Fruit fly (Drosophila melanogaster) whole organism, embryonic: ENCODE results near the gene CG33631.
A peak's percentile ranks its signal among the peaks of the same experiment; 100 is the strongest.

Source experiments
- Ada2b ChIP-seq: fragments of 200-800 bp; sonication (Bioruptor generic); IDR thresholded peaks from 2 replicates; pipeline ENCODE4 v1.3.6; 2022; ENCODE audit warnings: missing biosample characterization, missing genetic modification characterization
- Adf1 ChIP-seq: fragments of 200-800 bp; sonication (Bioruptor generic); IDR thresholded peaks from 2 replicates; pipeline ENCODE4 v1.3.6; 2022; ENCODE audit warnings: missing biosample characterization, missing genetic modification characterization
- Asciz ChIP-seq: fragments of 200-800 bp; sonication (Bioruptor generic); optimal IDR thresholded peaks from 2 replicates; lab custom pipeline; 2017; ENCODE audit warnings: missing biosample characterization, mild to moderate bottlenecking, missing genetic modification characterization, missing genetic modification reagents
- BtbVII ChIP-seq: fragments of 200-800 bp; sonication (Bioruptor generic); optimal IDR thresholded peaks from 3 replicates; lab custom pipeline; 2017; ENCODE audit warnings: missing biosample characterization, mild to moderate bottlenecking, missing genetic modification characterization
- CG10565 ChIP-seq: fragments of 200-800 bp; sonication (Bioruptor generic); optimal IDR thresholded peaks from 3 replicates; lab custom pipeline; 2016; ENCODE audit warnings: missing biosample characterization, mild to moderate bottlenecking, missing genetic modification characterization
- CG10654 ChIP-seq: fragments of 200-800 bp; sonication (Bioruptor generic); optimal IDR thresholded peaks from 2 replicates; lab custom pipeline; 2016; ENCODE audit warnings: missing biosample characterization, missing genetic modification characterization
- CG11723 ChIP-seq: fragments of 200-800 bp; sonication (Bioruptor generic); optimal IDR thresholded peaks from 2 replicates; lab custom pipeline; 2017; ENCODE audit warnings: missing biosample characterization, mild to moderate bottlenecking, missing genetic modification characterization
- CG16779 ChIP-seq: fragments of 200-800 bp; sonication (Bioruptor generic); IDR thresholded peaks from 2 replicates; pipeline ENCODE4 v1.3.6; 2022; ENCODE audit warnings: missing biosample characterization, missing genetic modification characterization
- CG17385 ChIP-seq: fragments of 200-800 bp; sonication (Bioruptor generic); optimal IDR thresholded peaks from 3 replicates; lab custom pipeline; 2018; ENCODE audit warnings: missing biosample characterization, mild to moderate bottlenecking, missing genetic modification characterization
- CG2116 ChIP-seq: fragments of 200-800 bp; sonication (Bioruptor generic); optimal IDR thresholded peaks from 3 replicates; lab custom pipeline; 2018; ENCODE audit warnings: missing biosample characterization, mild to moderate bottlenecking, missing genetic modification characterization
- CG31365 ChIP-seq: fragments of 200-800 bp; sonication (Bioruptor generic); optimal IDR thresholded peaks from 2 replicates; lab custom pipeline; 2018; ENCODE audit warnings: missing biosample characterization, mild to moderate bottlenecking, missing genetic modification characterization
- CG4360 ChIP-seq: fragments of 200-800 bp; sonication (Bioruptor generic); IDR thresholded peaks from 2 replicates; pipeline ENCODE4 v1.3.6; 2022; ENCODE audit warnings: missing biosample characterization, missing genetic modification characterization
- CG4820 ChIP-seq: fragments of 200-800 bp; sonication (Bioruptor generic); optimal IDR thresholded peaks from 3 replicates; lab custom pipeline; 2016; ENCODE audit warnings: missing biosample characterization, missing genetic modification characterization
- CG7745 ChIP-seq: fragments of 200-800 bp; sonication (Bioruptor generic); optimal IDR thresholded peaks from 2 replicates; lab custom pipeline; 2018; ENCODE audit warnings: missing biosample characterization, mild to moderate bottlenecking, missing genetic modification characterization, moderate library complexity
- CG8478 ChIP-seq: fragments of >200 bp; optimal IDR thresholded peaks from 2 replicates; lab custom pipeline; 2018
- D19A ChIP-seq: fragments of 200-800 bp; optimal IDR thresholded peaks from 3 replicates; lab custom pipeline; 2019; ENCODE audit warnings: missing biosample characterization, mild to moderate bottlenecking, missing genetic modification characterization, moderate library complexity
- Deaf1 ChIP-seq: fragments of 200-800 bp; optimal IDR thresholded peaks from 3 replicates; lab custom pipeline; 2019; ENCODE audit warnings: missing biosample characterization, mild to moderate bottlenecking, missing genetic modification characterization, moderate library complexity
- Dll ChIP-seq: fragments of 200-800 bp; sonication (Bioruptor generic); IDR thresholded peaks from 4 replicates; pipeline ENCODE4 v1.3.6; 2022; ENCODE audit warnings: missing biosample characterization, missing genetic modification characterization; ENCODE audit not compliant: partially characterized antibody
- Drgx ChIP-seq: fragments of 200-800 bp; sonication (Bioruptor generic); IDR thresholded peaks from 2 replicates; pipeline ENCODE4 v1.3.6; 2022; ENCODE audit warnings: missing biosample characterization, missing genetic modification characterization
- E2f1 ChIP-seq: fragments of 200-800 bp; sonication (Bioruptor generic); IDR thresholded peaks from 2 replicates; pipeline ENCODE4 v1.3.6; 2022; ENCODE audit warnings: missing biosample characterization, missing genetic modification characterization
- E2f2 ChIP-seq: fragments of 200-800 bp; sonication (Bioruptor generic); IDR thresholded peaks from 2 replicates; pipeline ENCODE4 v1.3.6; 2022; ENCODE audit warnings: missing biosample characterization, missing genetic modification characterization
- Hr39 ChIP-seq: fragments of >200 bp; optimal IDR thresholded peaks from 2 replicates; lab custom pipeline; 2017
- Kr ChIP-seq: fragments of 200-800 bp; sonication (Bioruptor generic); optimal IDR thresholded peaks from 2 replicates; lab custom pipeline; 2017; ENCODE audit warnings: missing biosample characterization, mild to moderate bottlenecking, missing genetic modification characterization
- MESR4 ChIP-seq: fragments of 200-800 bp; sonication (Bioruptor generic); optimal IDR thresholded peaks from 2 replicates; lab custom pipeline; 2018; ENCODE audit warnings: missing biosample characterization, mild to moderate bottlenecking, missing genetic modification characterization, moderate library complexity
- Med ChIP-seq: fragments of 200-800 bp; sonication (Bioruptor generic); peaks from one replicate; lab custom pipeline; 2016; ENCODE audit warnings: missing biosample characterization, missing genetic modification characterization, mild to moderate bottlenecking, inconsistent platforms, moderate library complexity
- Rx ChIP-seq: fragments of 200-800 bp; sonication (Bioruptor generic); IDR thresholded peaks from 2 replicates; pipeline ENCODE4 v1.3.6; 2022; ENCODE audit warnings: missing biosample characterization, missing genetic modification characterization
- Vsx1 ChIP-seq: fragments of 200-800 bp; sonication (Bioruptor generic); optimal IDR thresholded peaks from 2 replicates; lab custom pipeline; 2017; ENCODE audit warnings: missing biosample characterization, mild to moderate bottlenecking, missing genetic modification characterization, missing genetic modification reagents
- bigmax ChIP-seq: fragments of 200-800 bp; sonication (Bioruptor generic); optimal IDR thresholded peaks from 2 replicates; lab custom pipeline; 2018; ENCODE audit warnings: missing biosample characterization, mild to moderate bottlenecking, missing genetic modification characterization
- bsh ChIP-seq, 2 experiments: fragments of 200-800 bp; sonication (Bioruptor generic); optimal IDR thresholded peaks; 2 replicates each; lab custom pipeline; 2017 to 2018; ENCODE audit warnings: mild to moderate bottlenecking in 2 of 2, missing biosample characterization in 2 of 2, missing genetic modification characterization in 2 of 2, moderate library complexity in 1 of 2
- cato ChIP-seq: fragments of 200-800 bp; sonication (Bioruptor generic); optimal IDR thresholded peaks from 2 replicates; lab custom pipeline; 2016; ENCODE audit warnings: missing biosample characterization, missing genetic modification characterization, borderline replicate concordance
- cg ChIP-seq: fragments of 200-800 bp; sonication (Bioruptor generic); optimal IDR thresholded peaks from 3 replicates; lab custom pipeline; 2019; ENCODE audit warnings: missing biosample characterization, mild to moderate bottlenecking, missing genetic modification characterization, moderate library complexity
- chinmo ChIP-seq: fragments of 200-800 bp; sonication (Bioruptor generic); IDR thresholded peaks from 4 replicates; pipeline ENCODE4 v1.3.6; 2022; ENCODE audit warnings: missing biosample characterization, missing genetic modification characterization; ENCODE audit not compliant: partially characterized antibody
- dan ChIP-seq: fragments of 200-800 bp; sonication (Bioruptor generic); IDR thresholded peaks from 2 replicates; pipeline ENCODE4 v1.3.6; 2022; ENCODE audit warnings: missing biosample characterization, missing genetic modification characterization
- eyg ChIP-seq: fragments of 200-800 bp; sonication (Bioruptor generic); optimal IDR thresholded peaks from 3 replicates; lab custom pipeline; 2016; ENCODE audit warnings: missing biosample characterization, missing genetic modification characterization
- ind ChIP-seq: fragments of 200-800 bp; sonication (Bioruptor generic); optimal IDR thresholded peaks from 3 replicates; lab custom pipeline; 2016; ENCODE audit warnings: missing biosample characterization, missing genetic modification characterization
- jumu ChIP-seq: fragments of 200-800 bp; sonication (Bioruptor generic); optimal IDR thresholded peaks from 3 replicates; lab custom pipeline; 2016; ENCODE audit warnings: missing biosample characterization, missing genetic modification characterization
- nerfin-1 ChIP-seq: fragments of 200-800 bp; sonication (Bioruptor generic); optimal IDR thresholded peaks from 3 replicates; lab custom pipeline; 2019; ENCODE audit warnings: missing biosample characterization, mild to moderate bottlenecking, missing genetic modification characterization, moderate library complexity
- nerfin-2 ChIP-seq: fragments of 200-800 bp; sonication (Bioruptor generic); IDR thresholded peaks from 2 replicates; pipeline ENCODE4 v1.3.6; 2022; ENCODE audit warnings: missing biosample characterization, missing genetic modification characterization; ENCODE audit not compliant: partially characterized antibody
- org-1 ChIP-seq: fragments of 200-800 bp; sonication (Bioruptor generic); optimal IDR thresholded peaks from 2 replicates; lab custom pipeline; 2017; ENCODE audit warnings: missing biosample characterization, missing genetic modification characterization
- peb ChIP-seq: fragments of 200-800 bp; sonication (Bioruptor generic); IDR thresholded peaks from 2 replicates; pipeline ENCODE4 v1.3.6; 2022; ENCODE audit warnings: missing biosample characterization, missing genetic modification characterization
- psq ChIP-seq: fragments of 200-800 bp; sonication (Bioruptor generic); optimal IDR thresholded peaks from 2 replicates; lab custom pipeline; 2017; ENCODE audit warnings: missing biosample characterization, missing genetic modification characterization
- row ChIP-seq: fragments of 200-800 bp; sonication (Bioruptor generic); IDR thresholded peaks from 3 replicates; pipeline ENCODE4 v1.3.6; 2022; ENCODE audit warnings: missing biosample characterization, missing genetic modification characterization
- sc ChIP-seq, 3 experiments: fragments of >200 bp in 2 of 3; fragments of 200-800 bp in 1 of 3; sonication (Bioruptor generic) in 1 of 3; optimal IDR thresholded peaks; 2 replicates in 2 of 3; 3 replicates in 1 of 3; lab custom pipeline; 2017; ENCODE audit warnings: mild to moderate bottlenecking in 1 of 3, missing biosample characterization in 1 of 3, missing genetic modification characterization in 1 of 3, missing genetic modification reagents in 1 of 3
- sens-2 ChIP-seq: fragments of 200-800 bp; sonication (Bioruptor generic); IDR thresholded peaks from 2 replicates; pipeline ENCODE4 v1.3.6; 2022; ENCODE audit warnings: missing biosample characterization, missing genetic modification characterization
- ssp ChIP-seq: fragments of 200-800 bp; sonication (Bioruptor generic); IDR thresholded peaks from 2 replicates; pipeline ENCODE4 v1.3.6; 2022; ENCODE audit warnings: missing biosample characterization, missing genetic modification characterization
- vvl ChIP-seq: fragments of 200-800 bp; sonication (Bioruptor generic); IDR thresholded peaks from 2 replicates; pipeline ENCODE4 v1.3.6; 2022; ENCODE audit warnings: missing biosample characterization, missing genetic modification characterization
- wdn ChIP-seq: fragments of 200-800 bp; sonication (Bioruptor generic); IDR thresholded peaks from 2 replicates; pipeline ENCODE4 v1.3.6; 2022; ENCODE audit warnings: missing biosample characterization, missing genetic modification characterization
- yki ChIP-seq: fragments of >200 bp; optimal IDR thresholded peaks from 3 replicates; lab custom pipeline; 2018
- z ChIP-seq: fragments of 200-800 bp; sonication (Bioruptor generic); IDR thresholded peaks from 3 replicates; pipeline ENCODE4 v1.3.6; 2022; ENCODE audit warnings: missing biosample characterization, missing genetic modification characterization

The CG33631 gene

dm6 chr3R:10108289-10108928 lies 44.6 kb downstream of the CG33631 start (continued):
- peak; percentile 64 for TF ChIP-seq Med (GFP tag; lab: Kevin White, UChicago)
- TF ChIP-seq nerfin-1 (tag; lab: Kevin White, UChicago): no peak
- TF ChIP-seq CG11723 (GFP tag; lab: Kevin White, UChicago): no peak
- no peak for TF ChIP-seq dan (GFP tag; lab: Robert Waterston, UW)
- TF ChIP-seq E2f1 (GFP tag; lab: Robert Waterston, UW): no peak
- no peak for TF ChIP-seq CG4820 (GFP tag; lab: Kevin White, UChicago)
- no peak for TF ChIP-seq Dll (GFP tag; lab: Robert Waterston, UW)
- 0 out of 2 replicates have a peak, but pooled peaks have one; percentile 9 for TF ChIP-seq wdn (GFP tag; lab: Robert Waterston, UW)
- no peak for TF ChIP-seq yki (lab: Kevin White, UChicago)
- no peak for TF ChIP-seq E2f2 (GFP tag; lab: Robert Waterston, UW)
- peak; percentile 37 for TF ChIP-seq CG17385 (GFP tag; lab: Kevin White, UChicago)
- 0 out of 2 replicates have a peak, but pooled peaks have one; percentile 27 for TF ChIP-seq nerfin-2 (GFP tag; lab: Robert Waterston, UW)
- peak; percentile 50 for TF ChIP-seq ssp (GFP tag; lab: Robert Waterston, UW)
- no peak for TF ChIP-seq cato (GFP tag; lab: Kevin White, UChicago)
- TF ChIP-seq cg (GFP tag; lab: Kevin White, UChicago): peak; percentile 91
- peak; percentile 97 for TF ChIP-seq Adf1 (GFP tag; lab: Robert Waterston, UW)
- no peak for TF ChIP-seq CG31365 (tag; lab: Kevin White, UChicago)
- TF ChIP-seq bsh (GFP tag; optimal IDR thresholded peaks at IDR 0.05; lab: Kevin White, UChicago): no peak
- TF ChIP-seq vvl (GFP tag; lab: Robert Waterston, UW): 0 out of 2 replicates have a peak, but pooled peaks have one; percentile 15
- no peak for TF ChIP-seq CG16779 (GFP tag; lab: Robert Waterston, UW)
- TF ChIP-seq Vsx1 (GFP tag; lab: Kevin White, UChicago): no peak
- TF ChIP-seq row (GFP tag; lab: Robert Waterston, UW): peak; percentile 37; the same call in 2 of the 3 replicates
- no peak for TF ChIP-seq CG10565
- TF ChIP-seq z (GFP tag; lab: Robert Waterston, UW): peak; percentile 82
- TF ChIP-seq Rx (GFP tag; lab: Robert Waterston, UW): no peak
- TF ChIP-seq CG2116: peak; percentile 3
- TF ChIP-seq CG4360 (GFP tag; lab: Robert Waterston, UW): no peak
- no peak for TF ChIP-seq sens-2 (GFP tag; lab: Robert Waterston, UW)
- TF ChIP-seq CG7745 (tag; lab: Kevin White, UChicago): no peak
- TF ChIP-seq chinmo (GFP tag; lab: Robert Waterston, UW): peak; percentile 29; the same call in 1 of the 4 replicates
- TF ChIP-seq CG10654: no peak
- TF ChIP-seq, all 482 proteins: peak for 19

- TF ChIP-seq Drgx (GFP tag; lab: Robert Waterston, UW) (peak; percentile 52; the same call in 1 of the 2 replicates), BtbVII (GFP tag; lab: Kevin White, UChicago) (no peak), Hr39 (lab: Kevin White, UChicago) (no peak), Ada2b (GFP tag; lab: Robert Waterston, UW) (0 out of 2 replicates have a peak, but pooled peaks have one; percentile 5), eyg (GFP tag; lab: Kevin White, UChicago) (no peak), Asciz (GFP tag; lab: Kevin White, UChicago) (no peak), CG4820 (GFP tag; lab: Kevin White, UChicago) (no peak), MESR4 (GFP tag; lab: Kevin White, UChicago) (no peak), peb (GFP tag; lab: Robert Waterston, UW) (no peak), D19A (peak; percentile 94), bigmax (GFP tag; lab: Kevin White, UChicago) (no peak), sc (optimal IDR thresholded peaks at IDR 0.05; lab: Kevin White, UChicago) (no peak), sc (GFP tag; optimal IDR thresholded peaks at IDR 0.05; lab: Kevin White, UChicago) (no peak), Deaf1 (peak; percentile 89), Kr (GFP tag; lab: Kevin White, UChicago) (no peak), CG8478 (lab: Kevin White, UChicago) (peak; percentile 53), psq (GFP tag; lab: Kevin White, UChicago) (no peak), ind (no peak), org-1 (GFP tag; lab: Kevin White, UChicago) (no peak), CG17385 (GFP tag; lab: Kevin White, UChicago) (peak; percentile 98), jumu (GFP tag; lab: Kevin White, UChicago) (no peak)
Measured at dm6 chr3R:10109212-10109880, 45.5 kb downstream of the CG33631 start.
